Fruit fly (Drosophila melanogaster): ENCODE measurements around the gene ntc.

DNA sequence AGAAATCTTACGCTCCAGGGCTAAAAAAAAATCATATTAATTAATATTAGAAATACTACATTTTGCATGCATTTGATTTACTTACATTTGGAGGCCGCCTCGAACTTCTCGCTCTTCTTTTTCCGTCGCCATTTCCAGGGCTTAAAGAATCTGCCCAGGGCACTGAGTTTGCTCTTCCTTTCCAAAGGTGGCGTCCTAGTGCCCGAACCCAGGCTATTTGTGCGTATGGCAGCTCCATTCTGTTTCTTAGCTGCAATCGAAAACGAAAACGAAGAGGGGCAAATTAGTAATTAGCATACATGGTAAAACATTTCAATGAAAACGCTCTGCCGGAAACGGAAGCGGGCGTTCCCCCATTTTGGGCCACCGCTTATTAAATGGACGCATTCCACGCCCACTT lies 37.1 kb downstream of the ntc start:
- TF ChIP-seq fru (GFP tag; optimal IDR thresholded peaks at IDR 0.05) (no peak), h (GFP tag; optimal IDR thresholded peaks at IDR 0.05) (no peak), Sp1 (GFP tag; optimal IDR thresholded peaks at IDR 0.05) (no peak), lola (GFP tag; optimal IDR thresholded peaks at IDR 0.05) (no peak), foxo (GFP tag; optimal IDR thresholded peaks at IDR 0.05) (no peak), sage (GFP tag; optimal IDR thresholded peaks at IDR 0.05) (no peak), psq (GFP tag; optimal IDR thresholded peaks at IDR 0.05) (no peak), usp (GFP tag; optimal IDR thresholded peaks at IDR 0.05) (no peak)

All from whole organism, wandering third instar larva.